Worm (Caenorhabditis elegans): Measurements from ENCODE around the gene col-75.

col-75 gene

ce11 chrII:6410181-6410580 is 15.9 kb upstream of the col-75 start, which contains the start of gene T25D10.4:
Gene T25D10.4 (minus strand): TSS chrII:6410281.
- no peak for TF ChIP-seq unc-98 (GFP tag; IDR thresholded peaks at IDR 0.05)
- no peak for TF ChIP-seq C16A3.4 (tag; optimal IDR thresholded peaks at IDR 0.05)
- no peak for TF ChIP-seq C34B4.2 (tag; optimal IDR thresholded peaks at IDR 0.05)
- TF ChIP-seq nhr-77 (tag; optimal IDR thresholded peaks at IDR 0.05), result no peak
- TF ChIP-seq ceh-63 (GFP tag; optimal IDR thresholded peaks at IDR 0.05), result no peak
- no peak for TF ChIP-seq lin-15B (tag; optimal IDR thresholded peaks at IDR 0.05)
- no peak for TF ChIP-seq lir-3 (tag; optimal IDR thresholded peaks at IDR 0.05; ENCODE audit: poor library complexity)
- TF ChIP-seq mef-2 (tag; optimal IDR thresholded peaks at IDR 0.05), result no peak
- no peak for TF ChIP-seq swsn-7 (tag; optimal IDR thresholded peaks at IDR 0.05)
- no peak for TF ChIP-seq nhr-47 (tag; optimal IDR thresholded peaks at IDR 0.05)
- TF ChIP-seq vab-15 (tag; optimal IDR thresholded peaks at IDR 0.05), result no peak
- TF ChIP-seq mep-1 (tag; optimal IDR thresholded peaks at IDR 0.05), result no peak
- TF ChIP-seq snpc-4 (tag; optimal IDR thresholded peaks at IDR 0.05), result no peak
- no peak for TF ChIP-seq tbx-2 (tag; optimal IDR thresholded peaks at IDR 0.05)
- TF ChIP-seq hlh-17 (GFP tag; optimal IDR thresholded peaks at IDR 0.05; ENCODE audit: borderline replicate concordance), result no peak
- TF ChIP-seq lin-35 (GFP tag; optimal IDR thresholded peaks at IDR 0.05), result no peak
- TF ChIP-seq pax-3 (tag; optimal IDR thresholded peaks at IDR 0.05), result no peak
- TF ChIP-seq efl-3 (GFP tag; optimal IDR thresholded peaks at IDR 0.05), result no peak
- TF ChIP-seq aly-2 (tag; optimal IDR thresholded peaks at IDR 0.05), result no peak

ce11 chrII:6411660-6412451 is 14.2 kb upstream of the col-75 start:
- TF ChIP-seq efl-1 (optimal IDR thresholded peaks at IDR 0.05) (no peak), efl-1 (GFP tag; optimal IDR thresholded peaks at IDR 0.05 in 1 of 2) (peak in 1 of 2 experiments; percentile 43), ztf-11 (tag; optimal IDR thresholded peaks at IDR 0.05) (no peak), blmp-1 (tag; optimal IDR thresholded peaks at IDR 0.05) (peak; percentile 1), pax-3 (tag; optimal IDR thresholded peaks at IDR 0.05) (no peak)

ce11 chrII:6413788-6414187 is 12.3 kb upstream of the col-75 start:
- peak in 1 of 6 experiments; percentile 61 for TF ChIP-seq elt-3 (tag; optimal IDR thresholded peaks at IDR 0.05)
- peak; percentile 43 for TF ChIP-seq lin-14 (GFP tag; optimal IDR thresholded peaks at IDR 0.05)
- TF ChIP-seq elt-2 (tag; optimal IDR thresholded peaks at IDR 0.05), result peak; percentile 89
- TF ChIP-seq lin-35 (GFP tag; optimal IDR thresholded peaks at IDR 0.05), result peak in 1 of 2 experiments; percentile 22
- TF ChIP-seq nhr-12 (tag; optimal IDR thresholded peaks at IDR 0.05), result no peak
- TF ChIP-seq fkh-10 (GFP tag; optimal IDR thresholded peaks at IDR 0.05), result no peak
- TF ChIP-seq pax-3 (tag; optimal IDR thresholded peaks at IDR 0.05), result peak; percentile 28

DNA sequence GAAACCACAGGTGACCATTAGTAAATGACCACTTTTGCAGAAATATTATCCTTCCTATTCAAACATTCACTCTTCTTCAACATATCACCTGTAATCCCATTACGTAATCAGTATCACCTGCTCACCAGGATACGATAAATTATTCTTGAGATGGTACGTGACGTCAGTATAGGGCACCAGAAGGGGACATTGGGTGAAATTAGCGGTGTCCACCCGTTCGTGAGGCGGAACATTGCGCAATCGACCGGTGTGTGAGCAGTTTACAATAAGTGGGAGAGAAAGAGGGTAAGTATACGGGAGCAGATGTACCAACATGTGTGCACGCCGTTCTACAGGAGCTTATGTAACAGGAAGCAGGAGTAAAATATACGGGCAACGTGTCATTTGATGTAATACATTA is 8.1 kb upstream of the col-75 start:
- TF ChIP-seq pax-3 (tag; optimal IDR thresholded peaks at IDR 0.05) (no peak), unc-130 (tag; optimal IDR thresholded peaks at IDR 0.05) (no peak), lin-15B (tag; optimal IDR thresholded peaks at IDR 0.05) (no peak), mdl-1 (tag; optimal IDR thresholded peaks at IDR 0.05) (no peak)

ce11 chrII:6419163-6419562 is 6.9 kb upstream of the col-75 start:
- TF ChIP-seq tlp-1 (tag; optimal IDR thresholded peaks at IDR 0.05) (no peak), irx-1 (tag; optimal IDR thresholded peaks at IDR 0.05) (no peak), hpl-2 (GFP tag; optimal IDR thresholded peaks at IDR 0.05) (no peak), nhr-85 (tag) (no peak), fkh-10 (GFP tag; optimal IDR thresholded peaks at IDR 0.05) (no peak), fkh-4 (tag; optimal IDR thresholded peaks at IDR 0.05; ENCODE audit: borderline replicate concordance) (no peak), efl-3 (GFP tag; optimal IDR thresholded peaks at IDR 0.05) (no peak), sox-4 (tag; optimal IDR thresholded peaks at IDR 0.05) (no peak), F16B12.6 (tag; optimal IDR thresholded peaks at IDR 0.05) (no peak), egl-27 (tag; optimal IDR thresholded peaks at IDR 0.05) (no peak), rnt-1 (tag; optimal IDR thresholded peaks at IDR 0.05) (no peak), xbp-1 (tag; optimal IDR thresholded peaks at IDR 0.05) (no peak), nhr-19 (GFP tag; conservative IDR thresholded peaks at IDR 0.05) (no peak), ceh-63 (GFP tag; optimal IDR thresholded peaks at IDR 0.05) (no peak), lin-14 (GFP tag; optimal IDR thresholded peaks at IDR 0.05) (no peak), mdl-1 (tag; optimal IDR thresholded peaks at IDR 0.05) (no peak), ces-1 (GFP tag; optimal IDR thresholded peaks at IDR 0.05) (no peak), pqm-1 (tag; optimal IDR thresholded peaks at IDR 0.05) (no peak)
